Worm (Caenorhabditis elegans) whole organism, young adult: Measurements from ENCODE around the gene srh-292.

ENCODE experiments used
- B0336.3 ChIP-seq: fragments of 200-800 bp; sonication (Bioruptor generic); IDR thresholded peaks from 2 replicates; pipeline ENCODE4 v1.3.6; 2022; ENCODE audit warnings: missing genetic modification characterization, missing compliant biosample characterization
- C17E4.6 ChIP-seq: fragments of 200-800 bp; sonication (Bioruptor generic); IDR thresholded peaks from 2 replicates; pipeline ENCODE4 v1.3.6; 2022; ENCODE audit warnings: missing genetic modification reagents, missing genetic modification characterization, missing compliant biosample characterization
- D2030.7 ChIP-seq: fragments of 200-800 bp; sonication (Bioruptor generic); IDR thresholded peaks from 2 replicates; pipeline ENCODE4 v1.3.6; 2022; ENCODE audit warnings: missing genetic modification reagents, missing genetic modification characterization, missing compliant biosample characterization
- F10E7.11 ChIP-seq: sonication (generic microtip); optimal IDR thresholded peaks from 2 replicates; lab custom pipeline; 2017; ENCODE audit warnings: mild to moderate bottlenecking, missing genetic modification characterization, moderate library complexity, missing compliant biosample characterization
- F22D6.2 ChIP-seq: sonication (generic microtip); optimal IDR thresholded peaks from 2 replicates; lab custom pipeline; 2016; ENCODE audit warnings: mild to moderate bottlenecking, missing genetic modification characterization, missing compliant biosample characterization
- F39B2.1 ChIP-seq: fragments of 200-800 bp; sonication (Bioruptor generic); IDR thresholded peaks from 2 replicates; pipeline ENCODE4 v1.3.6; 2022; ENCODE audit warnings: missing genetic modification reagents, missing genetic modification characterization, missing compliant biosample characterization
- F57A8.1 ChIP-seq: fragments of 200-800 bp; sonication (Bioruptor generic); optimal IDR thresholded peaks from 2 replicates; lab custom pipeline; 2018; ENCODE audit warnings: mild to moderate bottlenecking, missing genetic modification characterization, moderate library complexity, missing compliant biosample characterization
- F57C9.4 ChIP-seq: sonication (generic microtip); optimal IDR thresholded peaks from 2 replicates; lab custom pipeline; 2017; ENCODE audit warnings: mild to moderate bottlenecking, missing genetic modification characterization, missing compliant biosample characterization
- K11D2.4 ChIP-seq: fragments of 200-800 bp; sonication (Bioruptor generic); IDR thresholded peaks from 2 replicates; pipeline ENCODE4 v1.3.6; 2022; ENCODE audit warnings: missing genetic modification reagents, missing genetic modification characterization, missing compliant biosample characterization
- K12H6.12 ChIP-seq: fragments of 200-800 bp; sonication (Bioruptor generic); optimal IDR thresholded peaks from 2 replicates; lab custom pipeline; 2018; ENCODE audit warnings: mild to moderate bottlenecking, missing genetic modification characterization, missing compliant biosample characterization
- Y56A3A.18 ChIP-seq: fragments of 200-800 bp; sonication (Bioruptor generic); IDR thresholded peaks from 2 replicates; pipeline ENCODE4 v1.3.6; 2022; ENCODE audit warnings: missing genetic modification reagents, missing genetic modification characterization, missing compliant biosample characterization
- ZK185.1 ChIP-seq: sonication (generic microtip); optimal IDR thresholded peaks from 2 replicates; lab custom pipeline; 2016; ENCODE audit warnings: mild to moderate bottlenecking, missing genetic modification characterization, missing compliant biosample characterization; ENCODE audit not compliant: poor library complexity, severe bottlenecking
- ama-1 ChIP-seq, 3 experiments: fragments of 150-350 bp in 1 of 3; sonication (generic microtip) in 2 of 3; optimal IDR thresholded peaks; 2 replicates each; lab custom pipeline; 2014 to 2018; ENCODE audit warnings: missing biosample characterization in 2 of 3, missing genetic modification characterization in 2 of 3, missing genetic modification reagents in 2 of 3
- aptf-3 ChIP-seq: fragments of 200-800 bp; sonication (Bioruptor generic); IDR thresholded peaks from 2 replicates; pipeline ENCODE4 v1.3.6; 2022; ENCODE audit warnings: missing genetic modification characterization, missing compliant biosample characterization
- atf-7 ChIP-seq: sonication (generic microtip); optimal IDR thresholded peaks from 2 replicates; lab custom pipeline; 2017; ENCODE audit warnings: mild to moderate bottlenecking, missing genetic modification characterization, missing compliant biosample characterization
- attf-3 ChIP-seq: fragments of 200-800 bp; sonication (Bioruptor generic); conservative IDR thresholded peaks from 2 replicates; pipeline ENCODE4 v1.3.6; 2022; ENCODE audit warnings: missing genetic modification reagents, missing genetic modification characterization, missing compliant biosample characterization
- attf-6 ChIP-seq: fragments of 200-800 bp; sonication (Bioruptor generic); IDR thresholded peaks from 2 replicates; pipeline ENCODE4 v1.3.6; 2022; ENCODE audit warnings: missing genetic modification reagents, missing genetic modification characterization, missing compliant biosample characterization
- bed-1 ChIP-seq: fragments of 200-800 bp; sonication (Bioruptor generic); IDR thresholded peaks from 2 replicates; pipeline ENCODE4 v1.3.6; 2022; ENCODE audit warnings: missing genetic modification reagents, missing genetic modification characterization, missing compliant biosample characterization
- ceh-100 ChIP-seq: fragments of 200-800 bp; sonication (Bioruptor generic); IDR thresholded peaks from 2 replicates; pipeline ENCODE4 v1.3.6; 2022; ENCODE audit warnings: missing genetic modification reagents, missing genetic modification characterization, missing compliant biosample characterization
- ceh-40 ChIP-seq: fragments of 200-800 bp; sonication (Bioruptor generic); IDR thresholded peaks from 2 replicates; pipeline ENCODE4 v1.3.6; 2022; ENCODE audit warnings: missing genetic modification characterization, missing compliant biosample characterization
- chd-7 ChIP-seq: sonication (generic microtip); optimal IDR thresholded peaks from 2 replicates; lab custom pipeline; 2016; ENCODE audit warnings: mild to moderate bottlenecking, missing genetic modification characterization, moderate library complexity, missing compliant biosample characterization
- dox-1 ChIP-seq: fragments of 200-800 bp; sonication (Bioruptor generic); IDR thresholded peaks from 2 replicates; pipeline ENCODE4 v1.3.6; 2022; ENCODE audit warnings: missing genetic modification reagents, missing genetic modification characterization, missing compliant biosample characterization
- egl-18 ChIP-seq: fragments of 200-800 bp; sonication (Bioruptor generic); IDR thresholded peaks from 2 replicates; pipeline ENCODE4 v1.3.6; 2022; ENCODE audit warnings: missing genetic modification reagents, missing genetic modification characterization, missing compliant biosample characterization
- fkh-3 ChIP-seq: sonication (generic microtip); optimal IDR thresholded peaks from 2 replicates; lab custom pipeline; 2016; ENCODE audit warnings: mild to moderate bottlenecking, missing genetic modification characterization, missing compliant biosample characterization
- gei-17 ChIP-seq: fragments of 200-800 bp; sonication (Bioruptor generic); optimal IDR thresholded peaks from 2 replicates; lab custom pipeline; 2018; ENCODE audit warnings: mild to moderate bottlenecking, missing genetic modification characterization, missing compliant biosample characterization
- hlh-12 ChIP-seq: sonication (generic microtip); optimal IDR thresholded peaks from 2 replicates; lab custom pipeline; 2016; ENCODE audit warnings: missing genetic modification characterization, missing compliant biosample characterization
- hlh-26 ChIP-seq: fragments of 200-800 bp; sonication (Bioruptor generic); conservative IDR thresholded peaks from 2 replicates; pipeline ENCODE4 v1.3.6; 2022; ENCODE audit warnings: missing genetic modification reagents, missing genetic modification characterization, missing compliant biosample characterization
- hsf-1 ChIP-seq: fragments of 200-800 bp; sonication (Bioruptor generic); IDR thresholded peaks from 2 replicates; pipeline ENCODE4 v1.3.6; 2022; ENCODE audit warnings: missing genetic modification reagents, missing genetic modification characterization, missing compliant biosample characterization
- lag-1 ChIP-seq: fragments of 200-800 bp; sonication (Bioruptor generic); IDR thresholded peaks from 2 replicates; pipeline ENCODE4 v1.3.6; 2022; ENCODE audit warnings: missing genetic modification reagents, missing genetic modification characterization, missing compliant biosample characterization
- let-607 ChIP-seq, 2 experiments: fragments of 200-800 bp in 1 of 2; sonication (Bioruptor generic) in 1 of 2; sonication (generic microtip) in 1 of 2; optimal IDR thresholded peaks; 2 replicates each; lab custom pipeline; 2016 to 2018; ENCODE audit warnings: mild to moderate bottlenecking in 2 of 2, missing compliant biosample characterization in 2 of 2, missing genetic modification characterization in 2 of 2, moderate library complexity in 2 of 2, missing genotype in 1 of 2
- mel-28 ChIP-seq: sonication (generic microtip); optimal IDR thresholded peaks from 2 replicates; lab custom pipeline; 2016; ENCODE audit warnings: borderline replicate concordance, mild to moderate bottlenecking, missing genetic modification characterization, missing compliant biosample characterization
- nfyb-1 ChIP-seq: fragments of 200-800 bp; sonication (Bioruptor generic); IDR thresholded peaks from 2 replicates; pipeline ENCODE4 v1.3.6; 2022; ENCODE audit warnings: missing genetic modification reagents, missing genetic modification characterization, missing compliant biosample characterization
- nhr-27 ChIP-seq: fragments of 200-800 bp; sonication (Bioruptor generic); optimal IDR thresholded peaks from 2 replicates; lab custom pipeline; 2018; ENCODE audit warnings: mild to moderate bottlenecking, missing genetic modification characterization, moderate library complexity, missing compliant biosample characterization
- nhr-80 ChIP-seq: sonication (generic microtip); optimal IDR thresholded peaks from 2 replicates; lab custom pipeline; 2016; ENCODE audit warnings: missing genetic modification characterization, missing compliant biosample characterization
- pha-4 ChIP-seq: fragments of 150-350 bp; sonication (generic microtip); optimal IDR thresholded peaks from 2 replicates; lab custom pipeline; 2014; ENCODE audit warnings: missing biosample characterization, missing genetic modification reagents, missing genetic modification characterization
- rcor-1 ChIP-seq: fragments of 200-800 bp; sonication (Bioruptor generic); IDR thresholded peaks from 2 replicates; pipeline ENCODE4 v1.3.6; 2022; ENCODE audit warnings: missing genetic modification reagents, missing genetic modification characterization, missing compliant biosample characterization
- rec-8 ChIP-seq, 2 experiments: sonication (generic microtip); optimal IDR thresholded peaks; 2 replicates each; lab custom pipeline; 2016; ENCODE audit warnings: mild to moderate bottlenecking in 2 of 2, missing genetic modification characterization in 2 of 2, missing genetic modification reagents in 2 of 2, missing genotype in 2 of 2, missing biosample characterization in 1 of 2, missing compliant biosample characterization in 1 of 2, moderate library complexity in 1 of 2
- rpc-1 ChIP-seq, 2 experiments: fragments of 150-350 bp in 1 of 2; sonication (generic microtip) in 1 of 2; optimal IDR thresholded peaks; 2 replicates each; lab custom pipeline; 2014 to 2018; ENCODE audit warnings: missing biosample characterization in 1 of 2, missing genetic modification characterization in 1 of 2, missing genetic modification reagents in 1 of 2, missing genotype in 1 of 2
- sea-2 ChIP-seq: fragments of 200-800 bp; sonication (Bioruptor generic); IDR thresholded peaks from 2 replicates; pipeline ENCODE4 v1.3.6; 2022; ENCODE audit warnings: missing genetic modification characterization, missing compliant biosample characterization
- xnd-1 ChIP-seq: sonication (generic microtip); optimal IDR thresholded peaks from 2 replicates; lab custom pipeline; 2016; ENCODE audit warnings: missing genotype, missing genetic modification reagents, missing genetic modification characterization, missing compliant biosample characterization
- zfh-2 ChIP-seq: fragments of 200-800 bp; sonication (Bioruptor generic); conservative IDR thresholded peaks from 2 replicates; pipeline ENCODE4 v1.3.6; 2022; ENCODE audit warnings: missing genetic modification reagents, missing genetic modification characterization, missing compliant biosample characterization
- ztf-22 ChIP-seq: fragments of 200-800 bp; sonication (Bioruptor generic); optimal IDR thresholded peaks from 2 replicates; lab custom pipeline; 2018; ENCODE audit warnings: mild to moderate bottlenecking, missing genetic modification characterization, moderate library complexity, missing compliant biosample characterization
- ztf-25 ChIP-seq: fragments of 200-800 bp; sonication (Bioruptor generic); IDR thresholded peaks from 2 replicates; pipeline ENCODE4 v1.3.6; 2022; ENCODE audit warnings: missing genetic modification reagents, missing genetic modification characterization, missing compliant biosample characterization
- ztf-26 ChIP-seq: sonication (generic microtip); optimal IDR thresholded peaks from 2 replicates; lab custom pipeline; 2017; ENCODE audit warnings: missing genetic modification characterization, missing compliant biosample characterization

Gene srh-292

ce11 chrV:17831350-17831749 lies 28.8 kb downstream of the srh-292 start, which contains the start of gene srh-303:
Gene srh-303 (plus strand): TSS chrV:17831650.
- TF ChIP-seq K11D2.4 (no peak), F39B2.1 (no peak), gei-17 (no peak), rpc-1 (optimal IDR thresholded peaks at IDR 0.05; lab: Kevin White, UChicago) (no peak), rpc-1 (tag; optimal IDR thresholded peaks at IDR 0.05; lab: Kevin White, UChicago) (no peak), ztf-22 (no peak), pha-4 (tag; lab: Kevin White, UChicago) (no peak), atf-7 (no peak), ceh-40 (GFP tag; lab: Robert Waterston, UW) (no peak), ama-1 (optimal IDR thresholded peaks at IDR 0.05; lab: Kevin White, UChicago) (no peak), ama-1 (GFP tag; optimal IDR thresholded peaks at IDR 0.05; lab: Kevin White, UChicago) (no peak)

- peak; percentile 98 for TF ChIP-seq F39B2.1
Observed at ce11 chrV:17832228-17832627, 29.7 kb downstream of the srh-292 start.

- TF ChIP-seq hlh-12: no peak
- no peak for TF ChIP-seq nhr-27 (tag; lab: Kevin White, UChicago)
- no peak for TF ChIP-seq mel-28 (tag; lab: Kevin White, UChicago)
- TF ChIP-seq F10E7.11: no peak
- TF ChIP-seq zfh-2 (GFP tag; lab: Robert Waterston, UW): no peak
- TF ChIP-seq xnd-1 (tag; lab: Kevin White, UChicago): no peak
- no peak for TF ChIP-seq ZK185.1 (tag; lab: Kevin White, UChicago)
- TF ChIP-seq F57C9.4 (tag; lab: Kevin White, UChicago): no peak
- no peak for TF ChIP-seq K12H6.12 (tag; lab: Kevin White, UChicago)
- no peak for TF ChIP-seq lag-1 (GFP tag; lab: Robert Waterston, UW)
- TF ChIP-seq C17E4.6 (GFP tag; lab: Robert Waterston, UW): no peak
- no peak for TF ChIP-seq B0336.3
- no peak for TF ChIP-seq egl-18
- TF ChIP-seq F22D6.2 (tag; lab: Kevin White, UChicago): no peak
- TF ChIP-seq D2030.7: no peak
- TF ChIP-seq rcor-1 (GFP tag; lab: Robert Waterston, UW): no peak
- TF ChIP-seq fkh-3 (tag; lab: Kevin White, UChicago): no peak
- no peak for TF ChIP-seq nhr-80 (tag; lab: Kevin White, UChicago)
- TF ChIP-seq chd-7 (tag; lab: Kevin White, UChicago): no peak
- TF ChIP-seq, all 124 proteins: peak for 0
Observed at ce11 chrV:17844106-17844505, 41.5 kb downstream of the srh-292 start, which contains the start of gene srh-286. Gene srh-286 (minus strand): TSS chrV:17844206.

ce11 chrV:17845370-17845967 lies 42.9 kb downstream of the srh-292 start:
- TF ChIP-seq dox-1 (GFP tag; lab: Robert Waterston, UW): peak; percentile 41; the same call in 1 of the 2 replicates
- no peak for TF ChIP-seq rec-8 (tag; optimal IDR thresholded peaks at IDR 0.05; lab: Kevin White, UChicago)
- TF ChIP-seq hlh-12: no peak
- TF ChIP-seq attf-3 (GFP tag; lab: Robert Waterston, UW): no peak
- TF ChIP-seq ztf-26: no peak
- no peak for TF ChIP-seq ceh-100 (GFP tag; lab: Robert Waterston, UW)
- TF ChIP-seq hlh-26 (GFP tag; lab: Robert Waterston, UW): no peak
- no peak for TF ChIP-seq let-607 (tag; optimal IDR thresholded peaks at IDR 0.05; lab: Kevin White, UChicago)
- TF ChIP-seq aptf-3: no peak
- TF ChIP-seq attf-6: peak; percentile 65; the same call in 1 of the 2 replicates
- no peak for TF ChIP-seq zfh-2 (GFP tag; lab: Robert Waterston, UW)
- TF ChIP-seq nfyb-1: no peak
- 0 out of 2 replicates have a peak, but pooled peaks have one; percentile 44 for TF ChIP-seq hsf-1 (GFP tag; lab: Robert Waterston, UW)
- no peak for TF ChIP-seq sea-2 (GFP tag; lab: Robert Waterston, UW)
- TF ChIP-seq Y56A3A.18 (GFP tag; lab: Robert Waterston, UW): no peak; the same call in 1 of the 2 replicates
- TF ChIP-seq bed-1: no peak
- no peak for TF ChIP-seq ztf-25 (GFP tag; lab: Robert Waterston, UW)
- TF ChIP-seq gei-17: no peak
- TF ChIP-seq F57A8.1 (GFP tag; lab: Kevin White, UChicago): no peak
- TF ChIP-seq chd-7 (tag; lab: Kevin White, UChicago): no peak
